Worm (Caenorhabditis elegans) whole organism, midembryonic: Measurements from ENCODE around the gene C44F1.1.
"Not testable (repeated sequence)": the region's sequence is repeated elsewhere in the genome, so short reads cannot be mapped to it uniquely, and the experiment has no call there.

Experiments
- T22C8.4 ChIP-seq: fragments of 200-800 bp; sonication (Bioruptor generic); IDR thresholded peaks from 2 replicates; pipeline ENCODE4 v1.3.6; 2022; ENCODE audit warnings: missing genetic modification characterization, missing compliant biosample characterization
- cog-1 ChIP-seq: sonication (generic microtip); optimal IDR thresholded peaks from 2 replicates; lab custom pipeline; 2016; ENCODE audit warnings: missing genetic modification characterization, missing compliant biosample characterization
- flt-1 ChIP-seq: fragments of 200-800 bp; sonication (Bioruptor generic); IDR thresholded peaks from 2 replicates; pipeline ENCODE4 v1.3.6; 2022; ENCODE audit warnings: missing genetic modification characterization, missing compliant biosample characterization
- med-1 ChIP-seq: sonication (generic microtip); optimal IDR thresholded peaks from 2 replicates; lab custom pipeline; 2017; ENCODE audit warnings: missing genetic modification characterization, mild to moderate bottlenecking, missing compliant biosample characterization, antibody characterized with exemption, missing genetic modification reagents; ENCODE audit not compliant: insufficient read depth
- ref-1 ChIP-seq: fragments of 200-800 bp; sonication (Bioruptor generic); conservative IDR thresholded peaks from 2 replicates; pipeline ENCODE4 v1.3.6; 2022; ENCODE audit warnings: missing genetic modification reagents, missing genetic modification characterization, missing compliant biosample characterization
- tab-1 ChIP-seq: fragments of 200-800 bp; sonication (Bioruptor generic); IDR thresholded peaks from 2 replicates; pipeline ENCODE4 v1.3.6; 2022; ENCODE audit warnings: missing genetic modification characterization, missing compliant biosample characterization
- ztf-29 ChIP-seq: fragments of 200-800 bp; sonication (Bioruptor generic); IDR thresholded peaks from 2 replicates; pipeline ENCODE4 v1.3.6; 2022; ENCODE audit warnings: missing genetic modification reagents, missing genetic modification characterization, missing compliant biosample characterization

DNA sequence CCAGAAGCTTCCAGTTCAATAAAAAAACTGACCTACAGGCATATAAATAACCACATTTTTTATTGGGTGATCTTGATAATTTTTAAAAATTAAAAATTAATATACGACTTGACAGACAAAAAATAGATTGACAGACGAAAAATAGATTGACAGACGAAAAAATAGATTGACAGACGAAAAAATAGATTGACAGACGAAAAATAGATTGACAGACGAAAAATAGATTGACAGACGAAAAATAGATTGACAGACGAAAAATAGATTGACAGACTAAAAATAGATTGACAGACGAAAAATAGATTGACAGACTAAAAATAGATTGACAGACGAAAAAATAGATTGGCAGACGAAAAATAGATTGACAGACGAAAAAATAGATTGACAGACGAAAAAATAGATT, 5.0 kb upstream of the C44F1.1 start:
- not testable (repeated sequence) for TF ChIP-seq med-1 (GFP tag; lab: Kevin White, UChicago); cog-1; ztf-29 (GFP tag; lab: Robert Waterston, UW); tab-1 (GFP tag; lab: Robert Waterston, UW)
- TF ChIP-seq T22C8.4, result peak; percentile 66
- TF ChIP-seq flt-1 (GFP tag; lab: Robert Waterston, UW), result peak; percentile 85
- TF ChIP-seq ref-1 (GFP tag; lab: Robert Waterston, UW), result 0 out of 2 replicates have a peak, but pooled peaks have one; percentile 29
